Fruit fly (Drosophila melanogaster) whole organism, adult: ENCODE data around the gene ear.

Source experiments
- CG14711 ChIP-seq: fragments of 200-800 bp; sonication (Bioruptor generic); optimal IDR thresholded peaks from 2 replicates; lab custom pipeline; 2018; ENCODE audit warnings: missing biosample characterization, mild to moderate bottlenecking, missing genetic modification characterization, moderate library complexity
- CG1620 ChIP-seq: fragments of 200-800 bp; sonication (Bioruptor generic); optimal IDR thresholded peaks from 2 replicates; lab custom pipeline; 2016; ENCODE audit warnings: missing biosample characterization, missing genetic modification characterization
- CG33017 ChIP-seq: fragments of 200-800 bp; sonication (Bioruptor generic); optimal IDR thresholded peaks from 2 replicates; lab custom pipeline; 2018; ENCODE audit warnings: missing biosample characterization, mild to moderate bottlenecking, missing genetic modification characterization, moderate library complexity
- CG7045 ChIP-seq: fragments of 200-800 bp; sonication (Bioruptor generic); optimal IDR thresholded peaks from 2 replicates; lab custom pipeline; 2017; ENCODE audit warnings: missing biosample characterization, mild to moderate bottlenecking, missing genetic modification characterization
- CG7101 ChIP-seq: fragments of 200-800 bp; sonication (Bioruptor generic); optimal IDR thresholded peaks from 2 replicates; lab custom pipeline; 2018; ENCODE audit warnings: missing biosample characterization, mild to moderate bottlenecking, missing genetic modification characterization, moderate library complexity
- Clk ChIP-seq: fragments of 200-800 bp; sonication (Bioruptor generic); optimal IDR thresholded peaks from 2 replicates; lab custom pipeline; 2017; ENCODE audit warnings: missing biosample characterization, missing genetic modification characterization
- Crg-1 ChIP-seq: fragments of 200-800 bp; sonication (Bioruptor generic); optimal IDR thresholded peaks from 2 replicates; lab custom pipeline; 2016; ENCODE audit warnings: missing biosample characterization, missing genetic modification characterization
- Hr96 ChIP-seq: fragments of 200-800 bp; sonication (Bioruptor generic); optimal IDR thresholded peaks from 2 replicates; lab custom pipeline; 2016; ENCODE audit warnings: missing biosample characterization, missing genetic modification characterization
- Mnt ChIP-seq: fragments of 200-800 bp; sonication (Bioruptor generic); optimal IDR thresholded peaks from 2 replicates; lab custom pipeline; 2016; ENCODE audit warnings: missing biosample characterization, mild to moderate bottlenecking, missing genetic modification characterization
- cnc ChIP-seq, 2 experiments: fragments of >200 bp; optimal IDR thresholded peaks; 2 replicates each; lab custom pipeline; 2017
- kay ChIP-seq: fragments of 200-800 bp; sonication (Bioruptor generic); peaks from one replicate; lab custom pipeline; 2016; ENCODE audit warnings: missing biosample characterization, missing genetic modification characterization, borderline replicate concordance
- pad ChIP-seq: fragments of 200-800 bp; sonication (Bioruptor generic); optimal IDR thresholded peaks from 3 replicates; lab custom pipeline; 2017; ENCODE audit warnings: missing biosample characterization, missing genetic modification characterization, mild to moderate bottlenecking, moderate library complexity, missing genetic modification reagents

DNA sequence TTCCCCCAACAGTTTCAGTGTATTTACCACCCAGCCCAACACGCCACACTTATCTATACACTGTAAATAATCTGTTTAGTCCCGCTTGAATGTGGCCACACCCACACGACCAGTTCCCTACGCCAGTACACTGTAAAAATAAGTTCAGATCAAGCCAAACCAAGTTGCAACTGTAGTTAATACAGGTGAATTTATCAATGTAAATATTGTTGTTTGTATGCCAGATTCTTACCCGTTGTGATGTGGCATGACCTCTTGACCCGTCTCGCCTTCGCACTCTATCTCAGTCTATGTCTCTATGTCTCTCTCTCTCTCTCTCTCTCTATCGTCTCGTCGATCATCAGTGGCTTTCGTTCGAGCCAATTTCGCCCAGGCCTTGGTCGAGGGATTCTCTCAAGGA, 6.7 kb upstream of the ear start:
- TF ChIP-seq CG33017 (no peak), CG7045 (no peak), cnc (optimal IDR thresholded peaks at IDR 0.05; lab: Kevin White, UChicago) (no peak), Clk (GFP tag; lab: Kevin White, UChicago) (no peak), kay (GFP tag; lab: Kevin White, UChicago) (no peak), CG1620 (GFP tag; lab: Kevin White, UChicago) (no peak), pad (GFP tag; lab: Kevin White, UChicago) (no peak), CG14711 (tag; lab: Kevin White, UChicago) (no peak), Crg-1 (GFP tag; lab: Kevin White, UChicago) (no peak), Hr96 (GFP tag; lab: Kevin White, UChicago) (no peak), CG7101 (tag; lab: Kevin White, UChicago) (no peak), Mnt (no peak)
